Fruit fly (Drosophila melanogaster): ENCODE data around the gene Cyp9f3.
A peak's percentile ranks its signal among the peaks of the same experiment; 100 is the strongest.

The Cyp9f3 gene

dm6 chr3R:12398620-12399247 lies at the start of gene Cyp9f3:
TSS of gene Cyp9f3 (minus strand) at chr3R:12398929.
- TF ChIP-seq Deaf1 (tag; optimal IDR thresholded peaks at IDR 0.05), result no peak
- no peak for TF ChIP-seq CG9215 (GFP tag; IDR thresholded peaks at IDR 0.05)
- TF ChIP-seq Neu2 (GFP tag; optimal IDR thresholded peaks at IDR 0.05; ENCODE audit: borderline replicate concordance), result no peak
- no peak for TF ChIP-seq CG4404 (GFP tag; IDR thresholded peaks at IDR 0.05)
- TF ChIP-seq CG31365 (tag; optimal IDR thresholded peaks at IDR 0.05), result no peak
- TF ChIP-seq CG4820 (GFP tag; optimal IDR thresholded peaks at IDR 0.05), result no peak
- TF ChIP-seq bowl (GFP tag; IDR thresholded peaks at IDR 0.05), result no peak
- TF ChIP-seq Elba2 (GFP tag; optimal IDR thresholded peaks at IDR 0.05), result no peak
- peak; percentile 40 for TF ChIP-seq cg (GFP tag; optimal IDR thresholded peaks at IDR 0.05)
- no peak for TF ChIP-seq CG7839 (tag; optimal IDR thresholded peaks at IDR 0.05)
- no peak for TF ChIP-seq NC2β (GFP tag; optimal IDR thresholded peaks at IDR 0.05)
- no peak for TF ChIP-seq CG4424 (GFP tag; optimal IDR thresholded peaks at IDR 0.05)
- TF ChIP-seq mld (GFP tag; IDR thresholded peaks at IDR 0.05; ENCODE audit: partially characterized antibody), result no peak
- no peak for TF ChIP-seq Dp (GFP tag; optimal IDR thresholded peaks at IDR 0.05)
- TF ChIP-seq CG32772 (GFP tag; IDR thresholded peaks at IDR 0.05), result no peak
- no peak for TF ChIP-seq CG4730 (GFP tag; IDR thresholded peaks at IDR 0.05)
- TF ChIP-seq CG12071 (GFP tag; optimal IDR thresholded peaks at IDR 0.05), result peak; percentile 19
- TF ChIP-seq bsh (GFP tag; optimal IDR thresholded peaks at IDR 0.05), result no peak
- TF ChIP-seq z (GFP tag; IDR thresholded peaks at IDR 0.05), result peak; percentile 88
- TF ChIP-seq crc (GFP tag; optimal IDR thresholded peaks at IDR 0.05), result no peak
- TF ChIP-seq aop (GFP tag; IDR thresholded peaks at IDR 0.05), result no peak
- no peak for TF ChIP-seq CG13624 (GFP tag; optimal IDR thresholded peaks at IDR 0.05)
- no peak for TF ChIP-seq jumu (GFP tag; optimal IDR thresholded peaks at IDR 0.05)
- TF ChIP-seq gfzf (GFP tag; optimal IDR thresholded peaks at IDR 0.05), result no peak
- TF ChIP-seq Oli (tag; optimal IDR thresholded peaks at IDR 0.05), result no peak
- TF ChIP-seq vnd (GFP tag; IDR thresholded peaks at IDR 0.05; ENCODE audit: partially characterized antibody), result no peak
- no peak for TF ChIP-seq Hmr (GFP tag; optimal IDR thresholded peaks at IDR 0.05)
- TF ChIP-seq CG33557 (GFP tag; optimal IDR thresholded peaks at IDR 0.05), result no peak
- no peak for TF ChIP-seq hb (GFP tag; IDR thresholded peaks at IDR 0.05; ENCODE audit: partially characterized antibody)
- no peak for TF ChIP-seq ci (GFP tag; IDR thresholded peaks at IDR 0.05)
- no peak for TF ChIP-seq tll (GFP tag; optimal IDR thresholded peaks at IDR 0.05)
- TF ChIP-seq chm (GFP tag; IDR thresholded peaks at IDR 0.05), result peak; percentile 43
- TF ChIP-seq corto (GFP tag; optimal IDR thresholded peaks at IDR 0.05), result no peak
- no peak for TF ChIP-seq dati (GFP tag; IDR thresholded peaks at IDR 0.05)
- no peak for TF ChIP-seq pfk (GFP tag; optimal IDR thresholded peaks at IDR 0.05)
- no peak for TF ChIP-seq Atf3 (GFP tag; optimal IDR thresholded peaks at IDR 0.05)
- 0 out of 2 replicates have a peak, but pooled peaks have one; percentile 7 for TF ChIP-seq Atf6 (GFP tag; IDR thresholded peaks at IDR 0.05)
- TF ChIP-seq CG2129 (GFP tag; IDR thresholded peaks at IDR 0.05; ENCODE audit: partially characterized antibody), result no peak
- no peak for TF ChIP-seq CG8765 (GFP tag; IDR thresholded peaks at IDR 0.05)
- no peak for TF ChIP-seq CG7745 (tag; optimal IDR thresholded peaks at IDR 0.05)
- TF ChIP-seq Xbp1 (GFP tag; optimal IDR thresholded peaks at IDR 0.05), result no peak
- TF ChIP-seq slbo (GFP tag; IDR thresholded peaks at IDR 0.05), result no peak; the same call in 1 of the 2 replicates
- TF ChIP-seq hth (optimal IDR thresholded peaks at IDR 0.05), result no peak
- TF ChIP-seq grau (tag; optimal IDR thresholded peaks at IDR 0.05), result no peak
- no peak for TF ChIP-seq Dip2 (GFP tag; IDR thresholded peaks at IDR 0.05)
- TF ChIP-seq CG12104 (GFP tag; optimal IDR thresholded peaks at IDR 0.05), result no peak
- no peak for TF ChIP-seq pita (GFP tag; optimal IDR thresholded peaks at IDR 0.05)
- TF ChIP-seq CG1792 (GFP tag; optimal IDR thresholded peaks at IDR 0.05), result no peak
- no peak for TF ChIP-seq CG7963 (GFP tag; IDR thresholded peaks at IDR 0.05; ENCODE audit: partially characterized antibody)
- 0 out of 2 replicates have a peak, but pooled peaks have one; percentile 20 for TF ChIP-seq nerfin-2 (GFP tag; IDR thresholded peaks at IDR 0.05; ENCODE audit: partially characterized antibody)

All from whole organism, embryonic.